Worm (Caenorhabditis elegans) whole organism, L1 larva: Measurements from ENCODE around the gene efhc-1.

Source experiments
- fkh-10 ChIP-seq: sonication (generic microtip); optimal IDR thresholded peaks from 2 replicates; lab custom pipeline; 2017; ENCODE audit warnings: missing biosample characterization, missing genetic modification reagents, missing genetic modification characterization
- lin-15B ChIP-seq: fragments of 150-350 bp; sonication (generic microtip); optimal IDR thresholded peaks from 3 replicates; lab custom pipeline; 2014; ENCODE audit warnings: missing biosample characterization, missing genetic modification characterization
- pax-3 ChIP-seq: fragments of 200-800 bp; sonication (Bioruptor generic); optimal IDR thresholded peaks from 2 replicates; lab custom pipeline; 2018; ENCODE audit warnings: mild to moderate bottlenecking, missing genetic modification characterization, moderate library complexity, missing compliant biosample characterization

DNA sequence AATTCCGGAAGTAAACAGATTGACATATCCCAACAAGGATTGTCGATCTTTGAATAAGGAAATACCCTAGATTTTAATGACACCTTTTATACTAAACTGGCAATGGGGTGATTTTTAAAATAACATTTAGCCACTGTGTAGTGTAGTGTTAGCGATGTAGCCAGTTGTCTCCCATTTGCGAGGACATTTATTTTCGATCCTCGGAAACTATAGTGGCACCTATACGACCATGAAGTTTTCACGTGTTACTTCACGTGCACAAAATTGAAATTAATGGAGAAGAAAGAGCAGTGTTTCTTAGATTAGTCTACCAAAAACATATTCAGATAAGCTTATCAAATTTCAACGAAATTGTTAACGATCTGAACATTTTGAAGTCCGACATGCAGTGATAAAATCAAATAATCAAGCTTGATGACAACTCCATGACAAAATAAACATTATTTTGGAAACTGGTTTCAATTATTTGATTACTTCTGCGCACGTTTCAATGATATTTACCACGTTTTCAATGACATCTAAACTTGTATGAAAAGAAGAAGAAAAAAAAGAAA is 24.8 kb upstream of the efhc-1 start, which contains the start of gene R07E3.4:
- TF ChIP-seq fkh-10 (GFP tag; lab: Kevin White, UChicago) (no peak), lin-15B (tag; lab: Kevin White, UChicago) (no peak), pax-3 (tag; lab: Kevin White, UChicago) (no peak)
